Worm (Caenorhabditis elegans) whole organism, young adult: ENCODE measurements around the gene bath-27.

Source experiments
- B0019.2 ChIP-seq: fragments of 200-800 bp; sonication (Bioruptor generic); conservative IDR thresholded peaks from 2 replicates; pipeline ENCODE4 v1.3.6; 2022; ENCODE audit warnings: missing genetic modification reagents, missing genetic modification characterization, missing compliant biosample characterization
- B0035.1 ChIP-seq: sonication (generic microtip); optimal IDR thresholded peaks from 2 replicates; lab custom pipeline; 2016; ENCODE audit warnings: missing genetic modification characterization, mild to moderate bottlenecking, missing compliant biosample characterization, missing genotype, missing genetic modification reagents
- C06A6.2 ChIP-seq: fragments of 200-800 bp; sonication (Bioruptor generic); conservative IDR thresholded peaks from 2 replicates; pipeline ENCODE4 v1.3.6; 2022; ENCODE audit warnings: missing genetic modification characterization, missing compliant biosample characterization
- C17E4.6 ChIP-seq: fragments of 200-800 bp; sonication (Bioruptor generic); IDR thresholded peaks from 2 replicates; pipeline ENCODE4 v1.3.6; 2022; ENCODE audit warnings: missing genetic modification reagents, missing genetic modification characterization, missing compliant biosample characterization
- F33H1.4 ChIP-seq: fragments of 200-800 bp; sonication (Bioruptor generic); IDR thresholded peaks from 2 replicates; pipeline ENCODE4 v1.3.6; 2022; ENCODE audit warnings: missing genetic modification reagents, missing genetic modification characterization, missing compliant biosample characterization
- F49E8.2 ChIP-seq: sonication (generic microtip); optimal IDR thresholded peaks from 3 replicates; lab custom pipeline; 2017; ENCODE audit warnings: missing genetic modification characterization, mild to moderate bottlenecking, missing compliant biosample characterization, antibody characterized with exemption, moderate library complexity; ENCODE audit not compliant: insufficient read depth
- F52B5.7 ChIP-seq: sonication (generic microtip); optimal IDR thresholded peaks from 2 replicates; lab custom pipeline; 2016; ENCODE audit warnings: mild to moderate bottlenecking, missing genetic modification characterization, missing compliant biosample characterization
- F55B11.4 ChIP-seq: sonication (generic microtip); optimal IDR thresholded peaks from 2 replicates; lab custom pipeline; 2016; ENCODE audit warnings: missing compliant biosample characterization, missing genetic modification characterization, borderline replicate concordance; ENCODE audit not compliant: insufficient read depth
- K12H6.12 ChIP-seq: fragments of 200-800 bp; sonication (Bioruptor generic); optimal IDR thresholded peaks from 2 replicates; lab custom pipeline; 2018; ENCODE audit warnings: mild to moderate bottlenecking, missing genetic modification characterization, missing compliant biosample characterization
- T26A5.8 ChIP-seq: sonication (generic microtip); optimal IDR thresholded peaks from 2 replicates; lab custom pipeline; 2016; ENCODE audit warnings: missing genetic modification characterization, missing compliant biosample characterization
- Y53F4B.3 ChIP-seq: fragments of 200-800 bp; sonication (Bioruptor generic); IDR thresholded peaks from 2 replicates; pipeline ENCODE4 v1.3.6; 2022; ENCODE audit warnings: missing genetic modification reagents, missing genetic modification characterization, missing compliant biosample characterization
- Y53G8AR.9 ChIP-seq: fragments of 200-800 bp; sonication (Bioruptor generic); conservative IDR thresholded peaks from 2 replicates; pipeline ENCODE4 v1.3.6; 2022; ENCODE audit warnings: missing genetic modification reagents, missing genetic modification characterization, missing compliant biosample characterization
- ama-1 ChIP-seq, 3 experiments: fragments of 150-350 bp in 1 of 3; sonication (generic microtip) in 2 of 3; optimal IDR thresholded peaks; 2 replicates each; lab custom pipeline; 2014 to 2018; ENCODE audit warnings: missing biosample characterization in 2 of 3, missing genetic modification characterization in 2 of 3, missing genetic modification reagents in 2 of 3
- attf-3 ChIP-seq: fragments of 200-800 bp; sonication (Bioruptor generic); conservative IDR thresholded peaks from 2 replicates; pipeline ENCODE4 v1.3.6; 2022; ENCODE audit warnings: missing genetic modification reagents, missing genetic modification characterization, missing compliant biosample characterization
- attf-5 ChIP-seq: fragments of 200-800 bp; sonication (Bioruptor generic); optimal IDR thresholded peaks from 2 replicates; lab custom pipeline; 2018; ENCODE audit warnings: mild to moderate bottlenecking, missing genetic modification characterization, missing compliant biosample characterization
- attf-6 ChIP-seq: fragments of 200-800 bp; sonication (Bioruptor generic); IDR thresholded peaks from 2 replicates; pipeline ENCODE4 v1.3.6; 2022; ENCODE audit warnings: missing genetic modification reagents, missing genetic modification characterization, missing compliant biosample characterization
- ccch-3 ChIP-seq: fragments of 200-800 bp; sonication (Bioruptor generic); optimal IDR thresholded peaks from 2 replicates; lab custom pipeline; 2018; ENCODE audit warnings: mild to moderate bottlenecking, missing genetic modification characterization, missing compliant biosample characterization
- cebp-1 ChIP-seq, 2 experiments: fragments of 200-800 bp in 1 of 2; sonication (Bioruptor generic) in 1 of 2; sonication (generic microtip) in 1 of 2; IDR thresholded peaks in 1 of 2; optimal IDR thresholded peaks in 1 of 2; 2 replicates each; pipeline versions ENCODE4 v1.3.6 to Lab custom; 2017 to 2022; ENCODE audit warnings: missing compliant biosample characterization in 2 of 2, missing genetic modification characterization in 2 of 2, mild to moderate bottlenecking in 1 of 2, missing genetic modification reagents in 1 of 2, moderate library complexity in 1 of 2
- ceh-27 ChIP-seq: fragments of 200-800 bp; sonication (Bioruptor generic); optimal IDR thresholded peaks from 2 replicates; lab custom pipeline; 2018; ENCODE audit warnings: mild to moderate bottlenecking, missing genetic modification characterization, moderate library complexity, missing compliant biosample characterization
- ceh-91 ChIP-seq: fragments of 200-800 bp; sonication (Bioruptor generic); IDR thresholded peaks from 2 replicates; pipeline ENCODE4 v1.3.6; 2022; ENCODE audit warnings: missing genetic modification reagents, missing genetic modification characterization, missing compliant biosample characterization
- dox-1 ChIP-seq: fragments of 200-800 bp; sonication (Bioruptor generic); IDR thresholded peaks from 2 replicates; pipeline ENCODE4 v1.3.6; 2022; ENCODE audit warnings: missing genetic modification reagents, missing genetic modification characterization, missing compliant biosample characterization
- dpff-1 ChIP-seq: sonication (generic microtip); optimal IDR thresholded peaks from 2 replicates; lab custom pipeline; 2017; ENCODE audit warnings: mild to moderate bottlenecking, missing genetic modification characterization, missing compliant biosample characterization
- egl-18 ChIP-seq: fragments of 200-800 bp; sonication (Bioruptor generic); IDR thresholded peaks from 2 replicates; pipeline ENCODE4 v1.3.6; 2022; ENCODE audit warnings: missing genetic modification reagents, missing genetic modification characterization, missing compliant biosample characterization
- egrh-3 ChIP-seq: fragments of 200-800 bp; sonication (Bioruptor generic); IDR thresholded peaks from 2 replicates; pipeline ENCODE4 v1.3.6; 2022; ENCODE audit warnings: missing genetic modification reagents, missing genetic modification characterization, missing compliant biosample characterization
- ekl-4 ChIP-seq: fragments of 200-800 bp; sonication (Bioruptor generic); IDR thresholded peaks from 2 replicates; pipeline ENCODE4 v1.3.6; 2022; ENCODE audit warnings: missing genetic modification reagents, missing genetic modification characterization, missing compliant biosample characterization
- fkh-3 ChIP-seq: sonication (generic microtip); optimal IDR thresholded peaks from 2 replicates; lab custom pipeline; 2016; ENCODE audit warnings: mild to moderate bottlenecking, missing genetic modification characterization, missing compliant biosample characterization
- hlh-12 ChIP-seq: sonication (generic microtip); optimal IDR thresholded peaks from 2 replicates; lab custom pipeline; 2016; ENCODE audit warnings: missing genetic modification characterization, missing compliant biosample characterization
- hmg-1.2 ChIP-seq: fragments of 200-800 bp; sonication (Bioruptor generic); IDR thresholded peaks from 2 replicates; pipeline ENCODE4 v1.3.6; 2022; ENCODE audit warnings: missing genetic modification reagents, missing genetic modification characterization, missing compliant biosample characterization
- hrde-1 ChIP-seq: sonication (generic microtip); optimal IDR thresholded peaks from 2 replicates; lab custom pipeline; 2016; ENCODE audit warnings: missing genetic modification characterization, mild to moderate bottlenecking, missing compliant biosample characterization, moderate library complexity, missing genotype, missing genetic modification reagents, borderline replicate concordance
- hsf-1 ChIP-seq: fragments of 200-800 bp; sonication (Bioruptor generic); IDR thresholded peaks from 2 replicates; pipeline ENCODE4 v1.3.6; 2022; ENCODE audit warnings: missing genetic modification reagents, missing genetic modification characterization, missing compliant biosample characterization
- let-607 ChIP-seq, 2 experiments: fragments of 200-800 bp in 1 of 2; sonication (Bioruptor generic) in 1 of 2; sonication (generic microtip) in 1 of 2; optimal IDR thresholded peaks; 2 replicates each; lab custom pipeline; 2016 to 2018; ENCODE audit warnings: mild to moderate bottlenecking in 2 of 2, missing compliant biosample characterization in 2 of 2, missing genetic modification characterization in 2 of 2, moderate library complexity in 2 of 2, missing genotype in 1 of 2
- lin-26 ChIP-seq: fragments of 200-800 bp; sonication (Bioruptor generic); IDR thresholded peaks from 2 replicates; pipeline ENCODE4 v1.3.6; 2022; ENCODE audit warnings: missing genetic modification reagents, missing genetic modification characterization, missing compliant biosample characterization
- lin-54 ChIP-seq: fragments of 200-800 bp; sonication (Bioruptor generic); optimal IDR thresholded peaks from 2 replicates; lab custom pipeline; 2018; ENCODE audit warnings: mild to moderate bottlenecking, missing genetic modification characterization, missing compliant biosample characterization
- lsl-1 ChIP-seq: fragments of 200-800 bp; sonication (Bioruptor generic); optimal IDR thresholded peaks from 2 replicates; lab custom pipeline; 2018; ENCODE audit warnings: mild to moderate bottlenecking, missing genetic modification characterization, moderate library complexity, missing compliant biosample characterization
- lsy-27 ChIP-seq: sonication (generic microtip); optimal IDR thresholded peaks from 2 replicates; lab custom pipeline; 2017; ENCODE audit warnings: missing genetic modification characterization, mild to moderate bottlenecking, missing compliant biosample characterization, antibody characterized with exemption, missing genotype, borderline replicate concordance; ENCODE audit not compliant: insufficient read depth
- madf-6 ChIP-seq: fragments of 200-800 bp; sonication (Bioruptor generic); IDR thresholded peaks from 2 replicates; pipeline ENCODE4 v1.3.6; 2022; ENCODE audit warnings: missing genetic modification reagents, missing genetic modification characterization, missing compliant biosample characterization
- madf-8 ChIP-seq: fragments of 200-800 bp; sonication (Bioruptor generic); conservative IDR thresholded peaks from 2 replicates; pipeline ENCODE4 v1.3.6; 2022; ENCODE audit warnings: missing genetic modification reagents, missing genetic modification characterization, missing compliant biosample characterization
- mxl-1 ChIP-seq: sonication (generic microtip); optimal IDR thresholded peaks from 2 replicates; lab custom pipeline; 2016; ENCODE audit warnings: missing genetic modification characterization, missing compliant biosample characterization
- nfyb-1 ChIP-seq: fragments of 200-800 bp; sonication (Bioruptor generic); IDR thresholded peaks from 2 replicates; pipeline ENCODE4 v1.3.6; 2022; ENCODE audit warnings: missing genetic modification reagents, missing genetic modification characterization, missing compliant biosample characterization
- nhr-27 ChIP-seq: fragments of 200-800 bp; sonication (Bioruptor generic); optimal IDR thresholded peaks from 2 replicates; lab custom pipeline; 2018; ENCODE audit warnings: mild to moderate bottlenecking, missing genetic modification characterization, moderate library complexity, missing compliant biosample characterization
- rcor-1 ChIP-seq: fragments of 200-800 bp; sonication (Bioruptor generic); IDR thresholded peaks from 2 replicates; pipeline ENCODE4 v1.3.6; 2022; ENCODE audit warnings: missing genetic modification reagents, missing genetic modification characterization, missing compliant biosample characterization
- snpc-1.1 ChIP-seq: sonication (generic microtip); optimal IDR thresholded peaks from 2 replicates; lab custom pipeline; 2017; ENCODE audit warnings: missing genetic modification characterization, mild to moderate bottlenecking, missing compliant biosample characterization, antibody characterized with exemption, moderate library complexity, missing genotype, missing genetic modification reagents; ENCODE audit not compliant: insufficient read depth
- snpc-3.4 ChIP-seq: sonication (generic microtip); optimal IDR thresholded peaks from 2 replicates; lab custom pipeline; 2017; ENCODE audit warnings: missing genetic modification characterization, mild to moderate bottlenecking, missing compliant biosample characterization, antibody characterized with exemption, moderate library complexity, missing genotype, missing genetic modification reagents
- tbp1 ChIP-seq: fragments of 200-800 bp; sonication (Bioruptor generic); optimal IDR thresholded peaks from 2 replicates; lab custom pipeline; 2018; ENCODE audit warnings: mild to moderate bottlenecking, missing genetic modification characterization, missing compliant biosample characterization
- ztf-28 ChIP-seq: fragments of 200-800 bp; sonication (Bioruptor generic); IDR thresholded peaks from 2 replicates; pipeline ENCODE4 v1.3.6; 2022; ENCODE audit warnings: missing genetic modification reagents, missing genetic modification characterization, missing compliant biosample characterization

Gene bath-27

ce11 chrII:3347940-3348610 is 10.9 kb upstream of the bath-27 start, which contains the start of the genes F14D2.14 and bath-29 (continued):
- TF ChIP-seq Y53G8AR.9 (no peak), nfyb-1 (GFP tag; lab: Robert Waterston, UW) (peak; percentile 70; the same call in 1 of the 2 replicates), mxl-1 (tag; lab: Kevin White, UChicago) (no peak), hsf-1 (peak; percentile 90), let-607 (tag; optimal IDR thresholded peaks at IDR 0.05; lab: Kevin White, UChicago) (no peak), snpc-3.4 (tag; lab: Kevin White, UChicago) (no peak), C17E4.6 (no peak), lin-54 (no peak), F55B11.4 (tag; lab: Kevin White, UChicago) (no peak), hmg-1.2 (GFP tag; lab: Robert Waterston, UW) (0 out of 2 replicates have a peak, but pooled peaks have one; percentile 5), F33H1.4 (GFP tag; lab: Robert Waterston, UW) (no peak), hrde-1 (tag; lab: Kevin White, UChicago) (no peak), madf-6 (peak; percentile 84), K12H6.12 (tag; lab: Kevin White, UChicago) (no peak), ceh-91 (GFP tag; lab: Robert Waterston, UW) (no peak), lin-26 (GFP tag; lab: Robert Waterston, UW) (no peak), ccch-3 (GFP tag; lab: Kevin White, UChicago) (no peak), tbp1 (GFP tag; lab: Kevin White, UChicago) (no peak), dox-1 (peak; percentile 40; the same call in 1 of the 2 replicates), T26A5.8 (tag; lab: Kevin White, UChicago) (no peak), snpc-1.1 (tag; lab: Kevin White, UChicago) (no peak), nhr-27 (tag; lab: Kevin White, UChicago) (no peak), cebp-1 (GFP tag; IDR thresholded peaks at IDR 0.05; lab: Robert Waterston, UW) (no peak), cebp-1 (tag; optimal IDR thresholded peaks at IDR 0.05; lab: Kevin White, UChicago) (no peak), B0019.2 (GFP tag; lab: Robert Waterston, UW) (no peak), F52B5.7 (tag; lab: Kevin White, UChicago) (no peak), hlh-12 (no peak), lsy-27 (tag; lab: Kevin White, UChicago) (no peak), attf-5 (GFP tag; lab: Kevin White, UChicago) (no peak), C06A6.2 (no peak), fkh-3 (tag; lab: Kevin White, UChicago) (no peak), F49E8.2 (tag; lab: Kevin White, UChicago) (no peak), lsl-1 (GFP tag; lab: Kevin White, UChicago) (peak; percentile 71), rcor-1 (peak; percentile 15; the same call in 1 of the 2 replicates), ztf-28 (GFP tag; lab: Robert Waterston, UW) (no peak), egrh-3 (no peak), attf-6 (GFP tag; lab: Robert Waterston, UW) (no peak), ama-1 (optimal IDR thresholded peaks at IDR 0.05; lab: Kevin White, UChicago) (no peak), ama-1 (GFP tag; optimal IDR thresholded peaks at IDR 0.05; lab: Kevin White, UChicago) (no peak), ceh-27 (GFP tag; lab: Kevin White, UChicago) (no peak), Y53F4B.3 (GFP tag; lab: Robert Waterston, UW) (no peak), attf-3 (GFP tag; lab: Robert Waterston, UW) (no peak), dpff-1 (no peak), madf-8 (0 out of 2 replicates have a peak, but pooled peaks have one; percentile 45), ekl-4 (GFP tag; lab: Robert Waterston, UW) (0 out of 2 replicates have a peak, but pooled peaks have one; percentile 23), egl-18 (no peak), B0035.1 (tag; lab: Kevin White, UChicago) (no peak)
